Fruit fly (Drosophila melanogaster): ENCODE results near the gene CG32264.

CG32264 gene

DNA sequence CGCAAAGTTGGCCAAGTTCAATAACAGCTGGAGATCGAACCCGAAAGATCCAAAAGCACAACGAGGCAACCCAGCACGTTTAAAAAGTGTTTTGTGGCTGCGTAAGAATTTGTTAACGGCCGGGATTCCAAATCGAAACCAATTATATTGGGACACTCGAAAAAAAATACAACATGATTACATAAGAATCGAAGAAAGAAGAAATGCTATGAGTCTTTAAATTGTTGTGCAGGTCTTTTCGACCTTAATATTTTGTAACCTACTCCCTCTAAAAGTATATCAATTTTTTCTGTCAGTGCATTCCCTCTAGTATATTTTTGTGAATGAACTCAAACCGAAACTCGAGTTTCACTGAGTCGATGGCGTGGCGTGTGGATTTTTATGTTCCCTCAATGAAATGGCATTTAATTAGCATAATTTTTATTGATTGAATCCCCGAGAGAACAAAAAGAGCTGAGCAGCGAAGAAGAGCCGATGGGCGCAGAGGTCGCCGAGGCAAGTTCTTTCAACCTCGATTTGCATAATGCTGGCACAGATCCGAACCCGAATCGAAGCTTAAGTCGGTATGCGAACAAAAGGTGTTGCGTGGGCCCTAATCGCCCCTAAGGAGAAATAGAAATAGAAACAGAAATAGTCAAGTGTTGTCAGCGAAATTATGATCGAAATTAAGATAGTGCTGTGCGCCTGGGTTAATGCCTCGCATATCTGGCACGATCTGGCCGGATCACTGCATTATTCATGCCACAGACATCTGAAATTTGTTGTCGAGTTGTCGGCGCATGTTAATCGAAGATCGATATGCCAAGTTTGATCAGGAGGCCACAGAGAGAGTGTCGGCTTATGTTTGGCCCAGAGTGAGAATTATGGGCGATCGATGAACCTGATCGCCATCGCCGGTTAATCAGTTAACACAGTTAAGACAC lies 140.7 kb downstream of the CG32264 start (continued):
- TF ChIP-seq hbn (GFP tag; IDR thresholded peaks at IDR 0.05; ENCODE audit: partially characterized antibody) (no peak), ac (GFP tag; optimal IDR thresholded peaks at IDR 0.05) (no peak), CG17328 (GFP tag; IDR thresholded peaks at IDR 0.05) (peak; percentile 69), ham (GFP tag; IDR thresholded peaks at IDR 0.05) (no peak), Bteb2 (GFP tag; optimal IDR thresholded peaks at IDR 0.05) (peak; percentile 18), ci (GFP tag; IDR thresholded peaks at IDR 0.05) (peak; percentile 76; the same call in 2 of the 3 replicates), CG3163 (GFP tag; optimal IDR thresholded peaks at IDR 0.05) (peak; percentile 24), lab (GFP tag; optimal IDR thresholded peaks at IDR 0.05) (no peak), slp2 (GFP tag; optimal IDR thresholded peaks at IDR 0.05) (no peak), CG6175 (GFP tag; IDR thresholded peaks at IDR 0.05) (no peak), Bdp1 (GFP tag; optimal IDR thresholded peaks at IDR 0.05) (no peak), crol (GFP tag; IDR thresholded peaks at IDR 0.05) (0 out of 2 replicates have a peak, but pooled peaks have one; percentile 20), CG10959 (GFP tag; IDR thresholded peaks at IDR 0.05) (no peak), CG15073 (GFP tag; optimal IDR thresholded peaks at IDR 0.05) (no peak), ewg (GFP tag; optimal IDR thresholded peaks at IDR 0.05) (peak; percentile 36), CG8765 (GFP tag; IDR thresholded peaks at IDR 0.05) (no peak), CG6791 (GFP tag; IDR thresholded peaks at IDR 0.05; ENCODE audit: partially characterized antibody) (no peak), Taf1 (GFP tag; IDR thresholded peaks at IDR 0.05) (peak; percentile 37; the same call in 1 of the 2 replicates), Nf-YB (GFP tag; optimal IDR thresholded peaks at IDR 0.05) (peak; percentile 32), CG17802 (tag; optimal IDR thresholded peaks at IDR 0.05) (no peak), so (GFP tag; IDR thresholded peaks at IDR 0.05) (0 out of 3 replicates have a peak, but pooled peaks have one; percentile 58), Optix (GFP tag; IDR thresholded peaks at IDR 0.05) (0 out of 3 replicates have a peak, but pooled peaks have one; percentile 43), dpn (GFP tag; optimal IDR thresholded peaks at IDR 0.05) (peak in 1 of 2 experiments; percentile 68), CG9797 (GFP tag; optimal IDR thresholded peaks at IDR 0.05) (no peak), dmrt11E (tag; optimal IDR thresholded peaks at IDR 0.05) (peak; percentile 70), CG11093 (GFP tag; IDR thresholded peaks at IDR 0.05) (no peak), zen (tag; optimal IDR thresholded peaks at IDR 0.05) (no peak), tio (GFP tag; optimal IDR thresholded peaks at IDR 0.05) (peak; percentile 43), CG9817 (tag; optimal IDR thresholded peaks at IDR 0.05) (peak; percentile 38), CG32532 (GFP tag; IDR thresholded peaks at IDR 0.05) (peak; percentile 68), wdn (GFP tag; IDR thresholded peaks at IDR 0.05) (0 out of 2 replicates have a peak, but pooled peaks have one; percentile 23), HmgZ (tag; optimal IDR thresholded peaks at IDR 0.05) (no peak), CG5180 (GFP tag; optimal IDR thresholded peaks at IDR 0.05) (no peak), sens-2 (GFP tag; IDR thresholded peaks at IDR 0.05) (0 out of 2 replicates have a peak, but pooled peaks have one; percentile 41), CG7556 (GFP tag; optimal IDR thresholded peaks at IDR 0.05) (peak; percentile 34), maf-S (GFP tag; optimal IDR thresholded peaks at IDR 0.05) (peak; percentile 9), PHDP (tag; optimal IDR thresholded peaks at IDR 0.05) (peak; percentile 61), Jarid2 (GFP tag; optimal IDR thresholded peaks at IDR 0.05) (no peak), Mes4 (GFP tag; optimal IDR thresholded peaks at IDR 0.05) (peak; percentile 20), E2f1 (GFP tag; IDR thresholded peaks at IDR 0.05) (peak; percentile 30; the same call in 1 of the 2 replicates), pan (optimal IDR thresholded peaks at IDR 0.05) (no peak), pan (GFP tag; optimal IDR thresholded peaks at IDR 0.05 in 1 of 2, IDR thresholded peaks at IDR 0.05 in 1 of 2) (no peak), CG6272 (GFP tag; IDR thresholded peaks at IDR 0.05) (0 out of 2 replicates have a peak, but pooled peaks have one; percentile 5), CG10654 (GFP tag; optimal IDR thresholded peaks at IDR 0.05) (no peak), vvl (GFP tag; IDR thresholded peaks at IDR 0.05) (peak; percentile 51), h (optimal IDR thresholded peaks at IDR 0.05) (no peak), trem (tag; optimal IDR thresholded peaks at IDR 0.05) (no peak), Bgb (GFP tag; IDR thresholded peaks at IDR 0.05; ENCODE audit: partially characterized antibody) (no peak), CG17359 (tag; optimal IDR thresholded peaks at IDR 0.05) (no peak)
